ENCODE assay signal across 1 fruit fly cellular context in the genomic region with DNA sequence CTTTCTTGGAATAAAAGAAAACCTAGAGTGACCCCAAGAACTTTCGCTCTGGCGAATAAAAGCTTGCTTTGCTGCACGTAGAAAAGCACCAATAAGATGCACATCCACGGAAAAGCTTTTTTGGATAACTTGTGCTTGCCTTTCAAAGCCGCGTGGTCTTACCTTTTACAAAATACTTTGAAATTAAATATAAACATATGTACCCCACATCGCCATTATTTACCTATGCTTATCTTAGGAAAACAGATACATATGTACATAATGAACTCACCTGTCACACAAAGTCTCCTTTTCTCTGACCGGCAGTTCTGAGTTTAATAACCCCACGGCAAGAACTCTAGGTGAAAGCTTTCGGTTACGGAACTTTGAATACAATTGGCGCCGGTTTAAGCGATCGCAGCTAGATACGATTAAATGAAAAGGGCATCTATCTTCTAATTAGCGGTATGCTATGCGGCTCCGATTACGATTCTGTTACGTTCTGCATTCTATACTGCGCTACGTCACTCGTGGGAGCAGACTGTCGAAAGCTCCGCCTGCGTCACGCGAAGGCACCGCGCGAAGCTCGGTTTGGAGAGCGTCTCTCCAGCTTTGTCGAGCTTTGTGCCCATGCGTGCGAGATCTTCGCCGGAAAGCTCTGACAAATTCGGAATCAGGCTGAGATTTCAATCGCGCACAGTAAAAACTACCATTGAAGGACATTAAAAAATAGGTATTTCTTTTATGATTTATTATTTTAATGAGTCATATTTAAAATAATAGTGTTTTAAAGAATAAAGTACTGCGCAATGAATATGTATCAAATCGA.
TF ChIP-seq lines count a peak whose summit lies in the region.

Gene bip1, minus strand, starts transcription at position 524 of the 808 bp plus-strand sequence.

TF ChIP-seq in whole organism, embryonic, 481 proteins besides CTCF, POLR2A, EP300 and RAD21 (continued from another document and continues in another):
- TF ChIP-seq CG9437 (GFP tag; optimal IDR thresholded peaks at IDR 0.05; lab: Kevin White, UChicago), result peak; percentile 98
- no peak for TF ChIP-seq HLHmδ (GFP tag; optimal IDR thresholded peaks at IDR 0.05; lab: Kevin White, UChicago)
- TF ChIP-seq CG3995 (GFP tag; optimal IDR thresholded peaks at IDR 0.05; lab: Kevin White, UChicago), result no peak
- no peak for TF ChIP-seq Poxn (GFP tag; IDR thresholded peaks at IDR 0.05; lab: Robert Waterston, UW)
- no peak for TF ChIP-seq dmrt99B (tag; optimal IDR thresholded peaks at IDR 0.05; lab: Kevin White, UChicago)
- TF ChIP-seq BtbVII (GFP tag; optimal IDR thresholded peaks at IDR 0.05; lab: Kevin White, UChicago), result no peak
- TF ChIP-seq GATAe (GFP tag; conservative IDR thresholded peaks at IDR 0.05; lab: Robert Waterston, UW), result no peak
- no peak for TF ChIP-seq bcd (GFP tag; optimal IDR thresholded peaks at IDR 0.05; lab: Kevin White, UChicago)
- TF ChIP-seq CG3407 (GFP tag; optimal IDR thresholded peaks at IDR 0.05; lab: Kevin White, UChicago), result peak; percentile 25
- no peak for TF ChIP-seq Nf-YC (tag; optimal IDR thresholded peaks at IDR 0.05; lab: Kevin White, UChicago)
- peak; percentile 81 for TF ChIP-seq sens (GFP tag; lab: Kevin White, UChicago)
- TF ChIP-seq CG11696 (GFP tag; IDR thresholded peaks at IDR 0.05; lab: Robert Waterston, UW), result no peak
- no peak for TF ChIP-seq CHES-1-like (GFP tag; optimal IDR thresholded peaks at IDR 0.05; lab: Kevin White, UChicago)
- TF ChIP-seq CG12155 (GFP tag; optimal IDR thresholded peaks at IDR 0.05; lab: Kevin White, UChicago), result no peak
- no peak for TF ChIP-seq sisA (GFP tag; IDR thresholded peaks at IDR 0.05; lab: Robert Waterston, UW)
- TF ChIP-seq btn (GFP tag; optimal IDR thresholded peaks at IDR 0.05; lab: Kevin White, UChicago), result no peak
- no peak for TF ChIP-seq CG9932 (GFP tag; IDR thresholded peaks at IDR 0.05; lab: Robert Waterston, UW)
- TF ChIP-seq CG17802 (tag; optimal IDR thresholded peaks at IDR 0.05; lab: Kevin White, UChicago), result no peak
- TF ChIP-seq CG10321 (GFP tag; IDR thresholded peaks at IDR 0.05; lab: Robert Waterston, UW), result no peak
- TF ChIP-seq Spps (tag; optimal IDR thresholded peaks at IDR 0.05; lab: Kevin White, UChicago), result no peak
- TF ChIP-seq Trl (optimal IDR thresholded peaks at IDR 0.05; lab: Kevin White, UChicago), result peak; percentile 18 to 24
- no peak for TF ChIP-seq Trl (GFP tag; optimal IDR thresholded peaks at IDR 0.05; lab: Kevin White, UChicago)
- TF ChIP-seq PHDP (tag; optimal IDR thresholded peaks at IDR 0.05; lab: Kevin White, UChicago), result no peak
- no peak for TF ChIP-seq bigmax (GFP tag; optimal IDR thresholded peaks at IDR 0.05; lab: Kevin White, UChicago)
- TF ChIP-seq HLH54F (GFP tag; optimal IDR thresholded peaks at IDR 0.05; lab: Kevin White, UChicago), result no peak
- no peak for TF ChIP-seq CG6272 (GFP tag; IDR thresholded peaks at IDR 0.05; lab: Robert Waterston, UW)
- peak; percentile 44 for TF ChIP-seq CG17359 (tag; optimal IDR thresholded peaks at IDR 0.05; lab: Kevin White, UChicago)
- no peak for TF ChIP-seq Ravus (GFP tag; IDR thresholded peaks at IDR 0.05; lab: Robert Waterston, UW)
- TF ChIP-seq CG7987 (GFP tag; optimal IDR thresholded peaks at IDR 0.05; lab: Kevin White, UChicago), result no peak
- TF ChIP-seq CG33557 (GFP tag; optimal IDR thresholded peaks at IDR 0.05; lab: Kevin White, UChicago), result peak; percentile 71
- no peak for TF ChIP-seq Fer2 (tag; optimal IDR thresholded peaks at IDR 0.05; lab: Kevin White, UChicago)
- TF ChIP-seq CG3163 (GFP tag; optimal IDR thresholded peaks at IDR 0.05; lab: Kevin White, UChicago), result no peak
- no peak for TF ChIP-seq zfh2 (GFP tag; optimal IDR thresholded peaks at IDR 0.05; lab: Kevin White, UChicago)
- TF ChIP-seq CG7745 (tag; optimal IDR thresholded peaks at IDR 0.05; lab: Kevin White, UChicago), result peak; percentile 68
- no peak for TF ChIP-seq peb (GFP tag; IDR thresholded peaks at IDR 0.05; lab: Robert Waterston, UW)
- no peak for TF ChIP-seq aop (GFP tag; IDR thresholded peaks at IDR 0.05; lab: Robert Waterston, UW)
- TF ChIP-seq kni (GFP tag; optimal IDR thresholded peaks at IDR 0.05; lab: Kevin White, UChicago), result peak; percentile 90
- TF ChIP-seq ftz-f1 (GFP tag; optimal IDR thresholded peaks at IDR 0.05; lab: Kevin White, UChicago), result no peak
- TF ChIP-seq Meics (GFP tag; optimal IDR thresholded peaks at IDR 0.05; lab: Kevin White, UChicago), result peak; percentile 28
- TF ChIP-seq CG10654 (GFP tag; optimal IDR thresholded peaks at IDR 0.05; lab: Kevin White, UChicago), result no peak
- no peak for TF ChIP-seq CG14050 (GFP tag; IDR thresholded peaks at IDR 0.05; lab: Robert Waterston, UW)
- TF ChIP-seq Dp (GFP tag; optimal IDR thresholded peaks at IDR 0.05; lab: Kevin White, UChicago), result peak; percentile 0
- no peak for TF ChIP-seq CG14965 (GFP tag; optimal IDR thresholded peaks at IDR 0.05; lab: Kevin White, UChicago; ENCODE audit: borderline replicate concordance)
- TF ChIP-seq gro (GFP tag; optimal IDR thresholded peaks at IDR 0.05; lab: Kevin White, UChicago), result no peak
- peak; percentile 32 for TF ChIP-seq Dek (tag; optimal IDR thresholded peaks at IDR 0.05; lab: Kevin White, UChicago)
- no peak for TF ChIP-seq CG15073 (GFP tag; optimal IDR thresholded peaks at IDR 0.05; lab: Kevin White, UChicago)
- no peak for TF ChIP-seq CG15696 (tag; optimal IDR thresholded peaks at IDR 0.05; lab: Kevin White, UChicago)
- no peak for TF ChIP-seq NC2α (GFP tag; optimal IDR thresholded peaks at IDR 0.05; lab: Kevin White, UChicago)
- TF ChIP-seq CG16863 (GFP tag; optimal IDR thresholded peaks at IDR 0.05; lab: Kevin White, UChicago), result no peak
- no peak for TF ChIP-seq CG2116 (GFP tag; optimal IDR thresholded peaks at IDR 0.05; lab: Kevin White, UChicago)
- TF ChIP-seq CG2875 (GFP tag; optimal IDR thresholded peaks at IDR 0.05; lab: Kevin White, UChicago), result peak; percentile 56
- no peak for TF ChIP-seq sc (optimal IDR thresholded peaks at IDR 0.05; lab: Kevin White, UChicago)
- no peak for TF ChIP-seq sc (GFP tag; optimal IDR thresholded peaks at IDR 0.05; lab: Kevin White, UChicago)
- no peak for TF ChIP-seq amos (GFP tag; IDR thresholded peaks at IDR 0.05; lab: Robert Waterston, UW; ENCODE audit: partially characterized antibody)
- TF ChIP-seq CG17328 (GFP tag; IDR thresholded peaks at IDR 0.05; lab: Robert Waterston, UW), result no peak
- TF ChIP-seq CG13624 (GFP tag; optimal IDR thresholded peaks at IDR 0.05; lab: Kevin White, UChicago), result no peak
- no peak for TF ChIP-seq CG13424 (tag; optimal IDR thresholded peaks at IDR 0.05; lab: Kevin White, UChicago)
- TF ChIP-seq tio (GFP tag; optimal IDR thresholded peaks at IDR 0.05; lab: Kevin White, UChicago), result no peak
- no peak for TF ChIP-seq CG4854 (GFP tag; optimal IDR thresholded peaks at IDR 0.05; lab: Kevin White, UChicago)
- TF ChIP-seq jing (GFP tag; optimal IDR thresholded peaks at IDR 0.05; lab: Kevin White, UChicago), result no peak
- no peak for TF ChIP-seq CG10366 (GFP tag; IDR thresholded peaks at IDR 0.05; lab: Robert Waterston, UW)
- TF ChIP-seq disco-r (GFP tag; optimal IDR thresholded peaks at IDR 0.05; lab: Kevin White, UChicago), result no peak
- TF ChIP-seq Blimp-1 (GFP tag; optimal IDR thresholded peaks at IDR 0.05; lab: Kevin White, UChicago), result peak; percentile 49
- no peak for TF ChIP-seq Lhr (GFP tag; optimal IDR thresholded peaks at IDR 0.05; lab: Kevin White, UChicago)
- peak; percentile 37; the same call in 1 of the 2 replicates for TF ChIP-seq CG13287 (GFP tag; IDR thresholded peaks at IDR 0.05; lab: Robert Waterston, UW; ENCODE audit: partially characterized antibody)
- no peak for TF ChIP-seq corto (GFP tag; optimal IDR thresholded peaks at IDR 0.05; lab: Kevin White, UChicago)
- TF ChIP-seq psq (GFP tag; optimal IDR thresholded peaks at IDR 0.05; lab: Kevin White, UChicago), result no peak
- TF ChIP-seq Dfd (GFP tag; optimal IDR thresholded peaks at IDR 0.05; lab: Kevin White, UChicago), result no peak
- TF ChIP-seq E2f2 (GFP tag; IDR thresholded peaks at IDR 0.05; lab: Robert Waterston, UW), result peak; percentile 30; the same call in 1 of the 2 replicates
- no peak for TF ChIP-seq Dip2 (GFP tag; IDR thresholded peaks at IDR 0.05; lab: Robert Waterston, UW)
- TF ChIP-seq Atf3 (GFP tag; optimal IDR thresholded peaks at IDR 0.05; lab: Kevin White, UChicago), result no peak
- TF ChIP-seq CG15601 (tag; optimal IDR thresholded peaks at IDR 0.05; lab: Kevin White, UChicago), result peak; percentile 83
- no peak for TF ChIP-seq fd96Cb (tag; optimal IDR thresholded peaks at IDR 0.05; lab: Kevin White, UChicago)
- TF ChIP-seq Mes4 (GFP tag; optimal IDR thresholded peaks at IDR 0.05; lab: Kevin White, UChicago), result no peak
- no peak for TF ChIP-seq CG9609 (GFP tag; optimal IDR thresholded peaks at IDR 0.05; lab: Kevin White, UChicago)
- TF ChIP-seq Aef1 (GFP tag; IDR thresholded peaks at IDR 0.05; lab: Robert Waterston, UW), result no peak
- no peak for TF ChIP-seq Sin3A (optimal IDR thresholded peaks at IDR 0.05; lab: Kevin White, UChicago)
- TF ChIP-seq CG7963 (GFP tag; IDR thresholded peaks at IDR 0.05; lab: Robert Waterston, UW; ENCODE audit: partially characterized antibody), result no peak
- no peak for TF ChIP-seq gsb (GFP tag; IDR thresholded peaks at IDR 0.05; lab: Robert Waterston, UW)
- no peak for TF ChIP-seq CG5180 (GFP tag; optimal IDR thresholded peaks at IDR 0.05; lab: Kevin White, UChicago)
- no peak for TF ChIP-seq scrt (GFP tag; optimal IDR thresholded peaks at IDR 0.05; lab: Kevin White, UChicago)
- TF ChIP-seq hth (optimal IDR thresholded peaks at IDR 0.05; lab: Kevin White, UChicago), result no peak
- no peak for TF ChIP-seq ash1 (GFP tag; optimal IDR thresholded peaks at IDR 0.05; lab: Kevin White, UChicago)
- no peak for TF ChIP-seq crc (GFP tag; optimal IDR thresholded peaks at IDR 0.05; lab: Kevin White, UChicago)
- TF ChIP-seq CG31224 (GFP tag; IDR thresholded peaks at IDR 0.05; lab: Robert Waterston, UW), result no peak
- no peak for TF ChIP-seq Nf-YA (GFP tag; IDR thresholded peaks at IDR 0.05; lab: Robert Waterston, UW)
- no peak for TF ChIP-seq en (GFP tag; optimal IDR thresholded peaks at IDR 0.05; lab: Kevin White, UChicago)
- no peak for TF ChIP-seq CG4360 (GFP tag; IDR thresholded peaks at IDR 0.05; lab: Robert Waterston, UW)
- TF ChIP-seq CG8290 (GFP tag; optimal IDR thresholded peaks at IDR 0.05; lab: Kevin White, UChicago), result no peak
- TF ChIP-seq CG8290 (tag; optimal IDR thresholded peaks at IDR 0.05; lab: Kevin White, UChicago), result peak in 1 of 2 experiments; percentile 18
- no peak for TF ChIP-seq otp (GFP tag; IDR thresholded peaks at IDR 0.05; lab: Robert Waterston, UW)
- no peak for TF ChIP-seq so (GFP tag; IDR thresholded peaks at IDR 0.05; lab: Robert Waterston, UW)
- no peak for TF ChIP-seq Lpt (GFP tag; optimal IDR thresholded peaks at IDR 0.05; lab: Kevin White, UChicago)
- no peak for TF ChIP-seq pum (GFP tag; optimal IDR thresholded peaks at IDR 0.05; lab: Kevin White, UChicago)
- TF ChIP-seq her (GFP tag; optimal IDR thresholded peaks at IDR 0.05; lab: Kevin White, UChicago), result no peak
- no peak for TF ChIP-seq caup (GFP tag; optimal IDR thresholded peaks at IDR 0.05; lab: Kevin White, UChicago; ENCODE audit: severe bottlenecking)
- TF ChIP-seq CG14441 (GFP tag; IDR thresholded peaks at IDR 0.05; lab: Robert Waterston, UW), result no peak
- TF ChIP-seq CG1024 (GFP tag; IDR thresholded peaks at IDR 0.05; lab: Robert Waterston, UW), result no peak
- TF ChIP-seq Optix (GFP tag; IDR thresholded peaks at IDR 0.05; lab: Robert Waterston, UW), result no peak
- no peak for TF ChIP-seq CG11456 (GFP tag; IDR thresholded peaks at IDR 0.05; lab: Robert Waterston, UW)
- TF ChIP-seq kay (GFP tag; optimal IDR thresholded peaks at IDR 0.05; lab: Kevin White, UChicago), result no peak
- TF ChIP-seq CG10959 (GFP tag; IDR thresholded peaks at IDR 0.05; lab: Robert Waterston, UW), result no peak
- no peak; the same call in 1 of the 2 replicates for TF ChIP-seq Adf1 (GFP tag; IDR thresholded peaks at IDR 0.05; lab: Robert Waterston, UW)
- TF ChIP-seq CG13296 (GFP tag; optimal IDR thresholded peaks at IDR 0.05; lab: Kevin White, UChicago), result peak; percentile 20
- no peak for TF ChIP-seq CG33213 (GFP tag; optimal IDR thresholded peaks at IDR 0.05; lab: Kevin White, UChicago)
- TF ChIP-seq esg (GFP tag; conservative IDR thresholded peaks at IDR 0.05; lab: Robert Waterston, UW), result no peak
- TF ChIP-seq fd102C (GFP tag; optimal IDR thresholded peaks at IDR 0.05; lab: Kevin White, UChicago), result no peak
- TF ChIP-seq jumu (GFP tag; optimal IDR thresholded peaks at IDR 0.05; lab: Kevin White, UChicago), result no peak
- TF ChIP-seq danr (GFP tag; IDR thresholded peaks at IDR 0.05; lab: Robert Waterston, UW), result no peak
- TF ChIP-seq CG12659 (GFP tag; optimal IDR thresholded peaks at IDR 0.05; lab: Kevin White, UChicago), result no peak
- no peak for TF ChIP-seq CG9817 (tag; optimal IDR thresholded peaks at IDR 0.05; lab: Kevin White, UChicago)
- TF ChIP-seq CG11398 (GFP tag; optimal IDR thresholded peaks at IDR 0.05; lab: Kevin White, UChicago), result no peak
- no peak for TF ChIP-seq CG12769 (tag; optimal IDR thresholded peaks at IDR 0.05; lab: Kevin White, UChicago)
- no peak for TF ChIP-seq vfl (GFP tag; optimal IDR thresholded peaks at IDR 0.05; lab: Kevin White, UChicago)
- TF ChIP-seq Bteb2 (GFP tag; optimal IDR thresholded peaks at IDR 0.05; lab: Kevin White, UChicago), result no peak
- TF ChIP-seq Taf1 (GFP tag; IDR thresholded peaks at IDR 0.05; lab: Robert Waterston, UW), result no peak
- peak; percentile 30 for TF ChIP-seq CrebB (tag; optimal IDR thresholded peaks at IDR 0.05; lab: Kevin White, UChicago)
- peak; percentile 31 for TF ChIP-seq odd (GFP tag; optimal IDR thresholded peaks at IDR 0.05; lab: Kevin White, UChicago)
- peak; percentile 56 for TF ChIP-seq CG6765 (GFP tag; optimal IDR thresholded peaks at IDR 0.05; lab: Kevin White, UChicago)
- no peak for TF ChIP-seq jigr1 (GFP tag; IDR thresholded peaks at IDR 0.05; lab: Robert Waterston, UW)
- no peak for TF ChIP-seq tin (GFP tag; optimal IDR thresholded peaks at IDR 0.05; lab: Kevin White, UChicago)
- TF ChIP-seq Max (GFP tag; optimal IDR thresholded peaks at IDR 0.05; lab: Kevin White, UChicago), result no peak
- peak; percentile 19 for TF ChIP-seq Fer3 (tag; optimal IDR thresholded peaks at IDR 0.05; lab: Kevin White, UChicago)
- peak; percentile 35 for TF ChIP-seq Deaf1 (tag; optimal IDR thresholded peaks at IDR 0.05; lab: Kevin White, UChicago)
- TF ChIP-seq trh (GFP tag; optimal IDR thresholded peaks at IDR 0.05; lab: Kevin White, UChicago), result no peak
- TF ChIP-seq Ets65A (GFP tag; lab: Kevin White, UChicago), result no peak
- no peak for TF ChIP-seq dan (GFP tag; IDR thresholded peaks at IDR 0.05; lab: Robert Waterston, UW)
- no peak for TF ChIP-seq mirr (GFP tag; optimal IDR thresholded peaks at IDR 0.05; lab: Kevin White, UChicago)
- peak; percentile 30 for TF ChIP-seq MTF-1 (GFP tag; optimal IDR thresholded peaks at IDR 0.05; lab: Kevin White, UChicago; ENCODE audit: borderline replicate concordance)
